Worm (Caenorhabditis elegans): ENCODE results near the gene ntl-3.
"Not testable (repeated sequence)": the region's sequence is repeated elsewhere in the genome, so short reads cannot be mapped to it uniquely, and the experiment has no call there.

Gene ntl-3

DNA sequence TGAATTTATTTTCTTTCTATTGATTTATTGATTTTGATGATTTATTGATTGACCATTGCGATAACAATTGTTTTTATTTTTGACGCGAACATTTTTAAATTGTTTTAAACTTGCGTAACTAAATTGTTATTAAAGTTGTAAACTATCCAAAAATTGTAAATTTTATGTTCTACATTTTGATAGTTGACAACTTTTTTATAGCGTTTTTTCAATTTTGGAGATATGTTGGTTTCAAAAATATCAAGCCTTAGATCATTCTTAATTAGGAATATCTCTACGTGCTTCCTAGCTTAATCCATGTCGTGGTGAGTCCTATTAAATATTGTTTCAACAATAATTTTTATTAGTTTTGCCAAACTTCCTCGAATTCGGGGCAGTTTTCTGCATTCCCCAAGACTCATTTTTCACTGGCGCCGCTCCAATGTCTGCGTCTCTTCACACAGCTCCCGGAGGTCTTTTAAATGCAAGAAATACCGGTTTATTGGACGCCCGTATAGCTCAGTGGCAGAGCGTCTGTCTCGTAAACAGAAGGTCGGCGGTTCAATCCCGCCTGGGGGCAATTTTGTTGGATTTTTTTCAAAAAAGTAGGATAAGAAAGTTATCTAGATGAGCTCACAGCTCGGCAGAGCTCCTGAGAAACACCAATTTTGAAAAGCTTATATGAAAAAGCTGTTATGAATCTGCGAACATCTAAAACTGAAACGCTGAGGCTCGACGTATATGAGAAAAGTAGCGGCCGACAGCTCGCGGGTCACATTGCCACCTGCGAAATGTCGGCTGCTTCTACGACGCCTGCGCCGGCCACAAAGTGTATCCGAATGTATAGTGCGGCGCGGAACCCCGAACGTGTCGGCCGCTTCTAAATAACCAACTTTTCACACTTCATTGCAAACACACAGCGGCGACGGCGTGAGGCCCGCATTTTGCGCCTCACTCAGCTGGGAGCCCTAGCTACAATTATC is 53.7 kb downstream of the ntl-3 start, which contains the start of gene C24H11.2 (continued):
- not testable (repeated sequence) for TF ChIP-seq cebp-1 (GFP tag; IDR thresholded peaks at IDR 0.05)
- peak; percentile 70 for TF ChIP-seq cebp-1 (tag; optimal IDR thresholded peaks at IDR 0.05)
- peak; percentile 73 for TF ChIP-seq repo-1 (tag; optimal IDR thresholded peaks at IDR 0.05)
- peak; percentile 3 for TF ChIP-seq mes-4 (tag; optimal IDR thresholded peaks at IDR 0.05)
- TF ChIP-seq ceh-100 (GFP tag; IDR thresholded peaks at IDR 0.05): peak; percentile 34; the same call in 1 of the 2 replicates

DNA sequence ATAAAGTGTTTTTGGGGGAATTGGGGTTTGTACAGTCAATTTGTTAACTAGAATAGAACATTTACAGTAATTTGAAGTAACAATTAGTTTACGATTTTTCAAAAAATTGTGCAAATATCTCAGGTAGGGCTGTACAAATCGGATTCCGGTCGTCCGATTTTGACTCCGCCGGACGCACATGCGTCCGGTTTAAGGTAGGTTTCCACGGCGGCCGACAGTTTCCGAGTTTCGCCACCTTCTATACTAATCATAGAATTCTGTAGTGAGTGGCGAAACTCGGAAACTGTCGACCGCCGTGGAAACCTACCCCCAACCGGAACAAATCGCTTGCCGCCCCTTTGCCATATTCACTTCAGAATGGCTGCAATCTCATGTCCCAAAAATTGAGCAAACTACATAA is 56.8 kb downstream of the ntl-3 start:
- no peak for TF ChIP-seq ztf-22 (GFP tag; optimal IDR thresholded peaks at IDR 0.05)
- no peak for TF ChIP-seq nhr-80 (tag; optimal IDR thresholded peaks at IDR 0.05)
- no peak for TF ChIP-seq F49E8.2 (tag; optimal IDR thresholded peaks at IDR 0.05; ENCODE audit: insufficient read depth)
- TF ChIP-seq tbx-9 (tag; optimal IDR thresholded peaks at IDR 0.05; ENCODE audit: borderline replicate concordance): no peak
- peak; percentile 67 for TF ChIP-seq snpc-4 (GFP tag; optimal IDR thresholded peaks at IDR 0.05)
- TF ChIP-seq snpc-4 (tag; optimal IDR thresholded peaks at IDR 0.05): peak in 3 of 4 experiments; percentile 63 to 86 (median 80)
- TF ChIP-seq snpc-1.1 (tag; optimal IDR thresholded peaks at IDR 0.05; ENCODE audit: insufficient read depth): peak; percentile 60
- TF ChIP-seq F52B5.7 (tag; optimal IDR thresholded peaks at IDR 0.05): no peak
- no peak for TF ChIP-seq ceh-27 (GFP tag; optimal IDR thresholded peaks at IDR 0.05)

DNA sequence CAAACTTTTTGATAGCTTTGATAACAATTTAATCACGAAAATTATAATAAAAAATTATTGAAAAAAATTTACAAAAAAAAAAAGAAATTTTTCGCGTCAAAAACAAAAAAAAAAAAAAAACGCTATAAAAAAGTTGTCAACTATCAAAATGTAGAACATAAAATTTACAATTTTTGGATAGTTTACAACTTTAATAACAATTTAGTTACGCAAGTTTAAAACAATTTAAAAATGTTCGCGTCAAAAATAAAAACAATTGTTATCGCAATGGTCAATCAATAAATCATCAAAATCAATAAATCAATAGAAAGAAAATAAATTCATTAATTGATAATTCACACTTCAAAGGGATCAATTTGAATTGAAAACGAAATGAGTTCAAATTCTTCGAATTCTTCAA is 58.9 kb downstream of the ntl-3 start, which contains the start of gene C24H11.1:
TSS of gene C24H11.1 (plus strand) at position 301 of the 400 bp plus-strand sequence.
- not testable (repeated sequence) for TF ChIP-seq nfya-1 (tag; optimal IDR thresholded peaks at IDR 0.05; ENCODE audit: borderline replicate concordance, insufficient read depth); ztf-22 (GFP tag; optimal IDR thresholded peaks at IDR 0.05); B0336.3 (GFP tag; IDR thresholded peaks at IDR 0.05)

DNA sequence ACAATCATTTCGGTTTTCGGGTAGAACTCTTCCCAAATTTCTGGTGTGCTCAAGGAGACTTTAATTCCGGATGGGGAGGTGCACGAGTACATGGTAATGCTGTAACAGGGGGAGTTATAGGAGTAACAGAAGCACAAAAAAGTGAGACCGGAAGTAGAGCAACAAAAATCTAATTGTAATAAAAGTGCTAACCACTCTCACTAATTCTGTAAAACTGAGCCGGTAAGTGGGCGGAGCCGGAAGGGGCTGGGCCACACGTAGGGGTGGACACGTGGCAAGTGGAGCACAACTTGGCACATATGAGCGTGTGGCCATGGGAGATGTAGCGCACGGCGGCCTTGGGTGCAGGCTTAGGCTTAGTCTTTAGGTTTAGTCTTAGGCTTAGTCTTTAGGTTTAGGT is 60.3 kb downstream of the ntl-3 start, which contains the start of gene tbx-38:
TSS of gene tbx-38 (minus strand) at position 101 of the 400 bp plus-strand sequence.
- 0 out of 2 replicates have a peak, but pooled peaks have one; percentile 36 for TF ChIP-seq zfh-2 (GFP tag; conservative IDR thresholded peaks at IDR 0.05)
- TF ChIP-seq F22D6.2 (tag; optimal IDR thresholded peaks at IDR 0.05): no peak
- no peak for TF ChIP-seq lag-1 (GFP tag; IDR thresholded peaks at IDR 0.05)
- no peak for TF ChIP-seq lsy-27 (tag; optimal IDR thresholded peaks at IDR 0.05; ENCODE audit: borderline replicate concordance, insufficient read depth)
- no peak for TF ChIP-seq nhr-27 (tag; optimal IDR thresholded peaks at IDR 0.05)
- no peak for TF ChIP-seq K11D2.4 (GFP tag; IDR thresholded peaks at IDR 0.05)
- TF ChIP-seq ztf-26 (tag; optimal IDR thresholded peaks at IDR 0.05): no peak

DNA sequence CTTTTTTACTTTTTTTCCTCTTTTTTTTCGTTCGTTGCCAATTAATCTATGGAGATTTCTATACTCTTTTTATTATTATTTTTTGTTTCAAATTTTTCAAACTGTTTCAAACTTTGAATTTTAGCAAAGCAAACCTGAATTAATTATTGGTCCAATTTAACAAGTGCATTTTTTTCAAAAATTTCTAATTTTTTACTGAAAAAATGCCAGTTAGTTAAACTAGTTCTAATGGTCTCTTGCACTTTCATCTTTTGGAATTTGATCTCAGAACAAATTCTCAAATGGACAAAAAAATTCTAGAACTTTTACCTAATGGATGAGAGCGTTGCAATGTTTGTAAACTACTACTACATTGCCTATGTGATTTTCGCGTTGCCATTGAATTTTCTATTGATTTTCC is 64.5 kb downstream of the ntl-3 start, which contains the start of gene srd-74:
TSS of gene srd-74 (plus strand) at position 301 of the 400 bp plus-strand sequence.
- TF ChIP-seq ztf-28 (GFP tag; IDR thresholded peaks at IDR 0.05) (no peak), unc-62 (GFP tag; optimal IDR thresholded peaks at IDR 0.05) (no peak), ztf-25 (GFP tag; IDR thresholded peaks at IDR 0.05) (no peak), efl-1 (GFP tag; optimal IDR thresholded peaks at IDR 0.05) (no peak), aptf-3 (GFP tag; IDR thresholded peaks at IDR 0.05) (no peak), repo-1 (tag; optimal IDR thresholded peaks at IDR 0.05) (no peak), F49E8.2 (tag; optimal IDR thresholded peaks at IDR 0.05; ENCODE audit: insufficient read depth) (no peak), egl-44 (GFP tag; IDR thresholded peaks at IDR 0.05) (no peak), F37B4.10 (GFP tag; IDR thresholded peaks at IDR 0.05) (no peak), nhr-27 (tag; optimal IDR thresholded peaks at IDR 0.05) (no peak), ztf-6 (GFP tag; IDR thresholded peaks at IDR 0.05) (no peak), rpc-1 (optimal IDR thresholded peaks at IDR 0.05) (no peak), rpc-1 (tag; optimal IDR thresholded peaks at IDR 0.05) (no peak), unc-130 (GFP tag; optimal IDR thresholded peaks at IDR 0.05) (no peak), lsl-1 (GFP tag; optimal IDR thresholded peaks at IDR 0.05) (no peak)

Measured in whole organism, young adult.